Worm (Caenorhabditis elegans) whole organism, young adult: ENCODE measurements around the gene srlf-2.

Experiments used
- F57A8.1 ChIP-seq: fragments of 200-800 bp; sonication (Bioruptor generic); optimal IDR thresholded peaks from 2 replicates; lab custom pipeline; 2018; ENCODE audit warnings: mild to moderate bottlenecking, missing genetic modification characterization, moderate library complexity, missing compliant biosample characterization
- ama-1 ChIP-seq, 3 experiments: fragments of 150-350 bp in 1 of 3; sonication (generic microtip) in 2 of 3; optimal IDR thresholded peaks; 2 replicates each; lab custom pipeline; 2014 to 2018; ENCODE audit warnings: missing biosample characterization in 2 of 3, missing genetic modification characterization in 2 of 3, missing genetic modification reagents in 2 of 3
- ceh-40 ChIP-seq: fragments of 200-800 bp; sonication (Bioruptor generic); IDR thresholded peaks from 2 replicates; pipeline ENCODE4 v1.3.6; 2022; ENCODE audit warnings: missing genetic modification characterization, missing compliant biosample characterization
- dpl-1 ChIP-seq: fragments of 150-350 bp; optimal IDR thresholded peaks from 2 replicates; lab custom pipeline; 2014; ENCODE audit warnings: missing biosample characterization, missing genetic modification reagents, missing genetic modification characterization
- hlh-12 ChIP-seq: sonication (generic microtip); optimal IDR thresholded peaks from 2 replicates; lab custom pipeline; 2016; ENCODE audit warnings: missing genetic modification characterization, missing compliant biosample characterization
- hmg-20 ChIP-seq: fragments of 200-800 bp; sonication (Bioruptor generic); IDR thresholded peaks from 2 replicates; pipeline ENCODE4 v1.3.6; 2022; ENCODE audit warnings: missing genetic modification reagents, missing genetic modification characterization, missing compliant biosample characterization
- mes-4 ChIP-seq: sonication (generic microtip); optimal IDR thresholded peaks from 2 replicates; lab custom pipeline; 2016; ENCODE audit warnings: missing genotype, missing genetic modification characterization, missing compliant biosample characterization
- snpc-3.4 ChIP-seq: sonication (generic microtip); optimal IDR thresholded peaks from 2 replicates; lab custom pipeline; 2017; ENCODE audit warnings: missing genetic modification characterization, mild to moderate bottlenecking, missing compliant biosample characterization, antibody characterized with exemption, moderate library complexity, missing genotype, missing genetic modification reagents
- xnd-1 ChIP-seq: sonication (generic microtip); optimal IDR thresholded peaks from 2 replicates; lab custom pipeline; 2016; ENCODE audit warnings: missing genotype, missing genetic modification reagents, missing genetic modification characterization, missing compliant biosample characterization
- ztf-6 ChIP-seq: fragments of 200-800 bp; sonication (Bioruptor generic); IDR thresholded peaks from 2 replicates; pipeline ENCODE4 v1.3.6; 2022; ENCODE audit warnings: missing genetic modification reagents, missing genetic modification characterization, missing compliant biosample characterization

ce11 chrIV:8449869-8450268 is 40.1 kb upstream of the srlf-2 start:
- TF ChIP-seq ama-1 (optimal IDR thresholded peaks at IDR 0.05; lab: Kevin White, UChicago) (no peak), ama-1 (GFP tag; optimal IDR thresholded peaks at IDR 0.05; lab: Kevin White, UChicago) (no peak), dpl-1 (GFP tag; lab: Kevin White, UChicago) (no peak), hlh-12 (tag; lab: Kevin White, UChicago) (no peak), xnd-1 (tag; lab: Kevin White, UChicago) (no peak), mes-4 (tag; lab: Kevin White, UChicago) (no peak), F57A8.1 (no peak), ztf-6 (GFP tag; lab: Robert Waterston, UW) (no peak), hmg-20 (GFP tag; lab: Robert Waterston, UW) (no peak), ceh-40 (GFP tag; lab: Robert Waterston, UW) (no peak), snpc-3.4 (tag; lab: Kevin White, UChicago) (no peak)
